Worm (Caenorhabditis elegans) whole organism, early embryonic: Measurements from ENCODE around the gene zipt-2.1.

Experiments used
- B0310.2 ChIP-seq: sonication (generic microtip); optimal IDR thresholded peaks from 2 replicates; lab custom pipeline; 2016; ENCODE audit warnings: mild to moderate bottlenecking, missing genetic modification characterization, missing compliant biosample characterization
- F13C5.2 ChIP-seq: sonication (generic microtip); optimal IDR thresholded peaks from 2 replicates; lab custom pipeline; 2017; ENCODE audit warnings: mild to moderate bottlenecking, missing genetic modification characterization, inconsistent platforms, missing compliant biosample characterization
- aly-1 ChIP-seq: sonication (generic microtip); optimal IDR thresholded peaks from 2 replicates; lab custom pipeline; 2016; ENCODE audit warnings: missing genetic modification characterization, missing compliant biosample characterization
- ama-1 ChIP-seq: fragments of 150-350 bp; optimal IDR thresholded peaks from 2 replicates; lab custom pipeline; 2014
- ceh-13 ChIP-seq: fragments of 200-800 bp; sonication (Bioruptor generic); optimal IDR thresholded peaks from 2 replicates; lab custom pipeline; 2018; ENCODE audit warnings: mild to moderate bottlenecking, missing genetic modification characterization, missing compliant biosample characterization
- ceh-36 ChIP-seq: sonication (generic microtip); optimal IDR thresholded peaks from 2 replicates; lab custom pipeline; 2016; ENCODE audit warnings: missing genetic modification characterization, inconsistent platforms, missing compliant biosample characterization
- ets-7 ChIP-seq: sonication (generic microtip); optimal IDR thresholded peaks from 2 replicates; lab custom pipeline; 2016; ENCODE audit warnings: missing genotype, missing genetic modification characterization, missing compliant biosample characterization
- flt-1 ChIP-seq: fragments of 200-800 bp; sonication (Bioruptor generic); IDR thresholded peaks from 2 replicates; pipeline ENCODE4 v1.3.6; 2022; ENCODE audit warnings: missing genetic modification characterization, missing compliant biosample characterization
- hmbx-1 ChIP-seq: sonication (generic microtip); optimal IDR thresholded peaks from 2 replicates; lab custom pipeline; 2016; ENCODE audit warnings: mild to moderate bottlenecking, missing genetic modification characterization, missing compliant biosample characterization
- hmg-4 ChIP-seq: fragments of 200-800 bp; sonication (Bioruptor generic); optimal IDR thresholded peaks from 2 replicates; lab custom pipeline; 2018; ENCODE audit warnings: mild to moderate bottlenecking, missing genetic modification characterization, missing compliant biosample characterization
- hnd-1 ChIP-seq: sonication (generic microtip); optimal IDR thresholded peaks from 2 replicates; lab custom pipeline; 2016; ENCODE audit warnings: missing genetic modification characterization, missing compliant biosample characterization
- pes-1 ChIP-seq: fragments of 200-800 bp; sonication (Bioruptor generic); IDR thresholded peaks from 2 replicates; pipeline ENCODE4 v1.3.6; 2022; ENCODE audit warnings: missing genetic modification reagents, missing genetic modification characterization, missing compliant biosample characterization
- scrt-1 ChIP-seq: fragments of 200-800 bp; sonication (Bioruptor generic); IDR thresholded peaks from 2 replicates; pipeline ENCODE4 v1.3.6; 2022; ENCODE audit warnings: missing genetic modification characterization, missing compliant biosample characterization
- tbx-11 ChIP-seq: fragments of 200-800 bp; sonication (Bioruptor generic); IDR thresholded peaks from 2 replicates; pipeline ENCODE4 v1.3.6; 2022; ENCODE audit warnings: missing genetic modification characterization, missing compliant biosample characterization
- tbx-37 ChIP-seq: fragments of 200-800 bp; sonication (Bioruptor generic); conservative IDR thresholded peaks from 2 replicates; pipeline ENCODE4 v1.3.6; 2022; ENCODE audit warnings: missing genetic modification reagents, missing genetic modification characterization, missing compliant biosample characterization
- tra-4 ChIP-seq: sonication (generic microtip); optimal IDR thresholded peaks from 2 replicates; lab custom pipeline; 2017; ENCODE audit warnings: missing genetic modification characterization, missing compliant biosample characterization

Gene zipt-2.1

DNA sequence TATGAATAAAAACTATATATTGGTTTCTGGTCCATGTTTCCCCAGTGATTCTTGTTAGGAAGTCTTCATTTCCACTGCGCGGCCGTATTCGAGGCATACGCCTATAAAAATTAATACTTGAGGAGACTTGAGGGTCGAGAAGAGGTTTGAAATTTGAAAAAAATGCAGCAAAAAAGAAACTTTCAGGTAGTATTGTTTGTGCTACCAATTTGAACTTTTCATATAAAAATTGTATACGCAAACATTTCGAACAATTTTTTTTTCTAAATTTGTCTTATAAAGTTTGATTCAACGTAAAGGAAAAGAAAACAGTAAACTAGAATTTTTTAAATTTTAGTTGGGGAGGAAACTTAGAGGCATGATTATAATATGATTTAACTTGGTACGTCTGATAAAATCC lies 52.4 kb downstream of the zipt-2.1 start, which contains the start of gene T11G6.4:
T11G6.4 (minus strand) TSS at position 101 of the 400 bp plus-strand sequence.
- TF ChIP-seq tra-4 (tag; lab: Kevin White, UChicago), result no peak
- TF ChIP-seq scrt-1 (GFP tag; lab: Robert Waterston, UW), result no peak
- no peak for TF ChIP-seq hnd-1 (tag; lab: Kevin White, UChicago)
- no peak for TF ChIP-seq ama-1 (lab: Kevin White, UChicago)
- TF ChIP-seq F13C5.2 (tag; lab: Kevin White, UChicago), result no peak
- no peak for TF ChIP-seq hmbx-1 (tag; lab: Kevin White, UChicago)
- TF ChIP-seq tbx-11 (GFP tag; lab: Robert Waterston, UW), result no peak
- no peak for TF ChIP-seq ceh-13 (GFP tag; lab: Kevin White, UChicago)
- no peak for TF ChIP-seq ets-7 (tag; lab: Kevin White, UChicago)
- no peak for TF ChIP-seq tbx-37 (GFP tag; lab: Robert Waterston, UW)
- no peak for TF ChIP-seq hmg-4 (GFP tag; lab: Kevin White, UChicago)
- TF ChIP-seq aly-1, result no peak
- TF ChIP-seq B0310.2 (tag; lab: Kevin White, UChicago), result no peak
- no peak for TF ChIP-seq pes-1
- TF ChIP-seq flt-1 (GFP tag; lab: Robert Waterston, UW), result no peak
- no peak for TF ChIP-seq ceh-36 (tag; lab: Kevin White, UChicago)
